Worm (Caenorhabditis elegans): ENCODE data around the gene srh-42.

srh-42 gene

ce11 chrII:14296320-14296719, 7.5 kb upstream of the srh-42 start (continued):
- TF ChIP-seq nhr-43 (tag; optimal IDR thresholded peaks at IDR 0.05; ENCODE audit: poor library complexity, severe bottlenecking) = peak; percentile 47
- no peak for TF ChIP-seq ceh-16 (tag; optimal IDR thresholded peaks at IDR 0.05)

ce11 chrII:14294390-14294789, 5.5 kb upstream of the srh-42 start:
- no peak for TF ChIP-seq nfya-1 (tag; optimal IDR thresholded peaks at IDR 0.05; ENCODE audit: insufficient read depth)
- TF ChIP-seq nhr-237 (tag; optimal IDR thresholded peaks at IDR 0.05) = no peak
- no peak for TF ChIP-seq ceh-9 (tag; optimal IDR thresholded peaks at IDR 0.05)
- TF ChIP-seq hmg-11 (tag; optimal IDR thresholded peaks at IDR 0.05) = no peak
- TF ChIP-seq nhr-12 (tag; optimal IDR thresholded peaks at IDR 0.05) = no peak
- no peak for TF ChIP-seq elt-3 (tag; optimal IDR thresholded peaks at IDR 0.05)
- TF ChIP-seq egl-27 (tag; optimal IDR thresholded peaks at IDR 0.05) = no peak
- TF ChIP-seq lin-15B (tag; optimal IDR thresholded peaks at IDR 0.05) = no peak
- TF ChIP-seq nhr-77 (tag; optimal IDR thresholded peaks at IDR 0.05) = no peak
- TF ChIP-seq nhr-28 (tag; optimal IDR thresholded peaks at IDR 0.05) = no peak
- no peak for TF ChIP-seq unc-39 (tag; optimal IDR thresholded peaks at IDR 0.05)
- TF ChIP-seq nhr-76 (tag; optimal IDR thresholded peaks at IDR 0.05) = no peak
- TF ChIP-seq unc-62 (GFP tag; optimal IDR thresholded peaks at IDR 0.05) = no peak
- no peak for TF ChIP-seq skn-1 (tag; optimal IDR thresholded peaks at IDR 0.05)
- TF ChIP-seq lsy-12 (tag; optimal IDR thresholded peaks at IDR 0.05) = no peak
- TF ChIP-seq nhr-67 (tag; optimal IDR thresholded peaks at IDR 0.05) = no peak
- no peak for TF ChIP-seq aly-2 (tag; optimal IDR thresholded peaks at IDR 0.05)

ce11 chrII:14292519-14292918, 3.7 kb upstream of the srh-42 start, which contains the start of gene Y54G11A.4:
Y54G11A.4 (plus strand) TSS chrII:14292819.
- no peak for TF ChIP-seq elt-1 (tag; optimal IDR thresholded peaks at IDR 0.05)
- peak; percentile 40 for TF ChIP-seq pha-4 (tag; optimal IDR thresholded peaks at IDR 0.05)

- TF ChIP-seq pha-4 (tag; optimal IDR thresholded peaks at IDR 0.05) (peak; percentile 81), elt-2 (tag; optimal IDR thresholded peaks at IDR 0.05) (peak; percentile 29), ceh-9 (tag; optimal IDR thresholded peaks at IDR 0.05) (no peak), pqm-1 (tag; optimal IDR thresholded peaks at IDR 0.05) (peak; percentile 53), ztf-4 (tag; optimal IDR thresholded peaks at IDR 0.05) (no peak), skn-1 (tag; optimal IDR thresholded peaks at IDR 0.05) (peak; percentile 33), nhr-77 (tag; optimal IDR thresholded peaks at IDR 0.05) (no peak)
Observed at ce11 chrII:14290846-14291245, 2.0 kb upstream of the srh-42 start.

ce11 chrII:14287277-14287676, 1.6 kb downstream of the srh-42 start, which contains the start of gene srh-41:
srh-41 (minus strand) TSS chrII:14287377.
- TF ChIP-seq elt-3 (tag; optimal IDR thresholded peaks at IDR 0.05) = no peak
- no peak for TF ChIP-seq egl-27 (tag; optimal IDR thresholded peaks at IDR 0.05)
- no peak for TF ChIP-seq nhr-28 (tag; optimal IDR thresholded peaks at IDR 0.05)
- no peak for TF ChIP-seq nhr-76 (tag; optimal IDR thresholded peaks at IDR 0.05)
- no peak for TF ChIP-seq sea-2 (GFP tag; optimal IDR thresholded peaks at IDR 0.05)
- no peak for TF ChIP-seq snpc-4 (tag; optimal IDR thresholded peaks at IDR 0.05)
- TF ChIP-seq elt-2 (tag; optimal IDR thresholded peaks at IDR 0.05) = no peak
- no peak for TF ChIP-seq ceh-82 (tag; optimal IDR thresholded peaks at IDR 0.05)
- no peak for TF ChIP-seq fkh-10 (GFP tag; optimal IDR thresholded peaks at IDR 0.05)
- no peak for TF ChIP-seq nhr-43 (tag; optimal IDR thresholded peaks at IDR 0.05; ENCODE audit: poor library complexity, severe bottlenecking)
- no peak for TF ChIP-seq lin-39 (tag; optimal IDR thresholded peaks at IDR 0.05)

ce11 chrII:14276409-14276808, 12.5 kb downstream of the srh-42 start, which contains the start of gene Y54G11A.3:
Y54G11A.3 (plus strand) TSS chrII:14276621.
- no peak for TF ChIP-seq lin-39 (tag; optimal IDR thresholded peaks at IDR 0.05)
- no peak for TF ChIP-seq snpc-4 (tag; optimal IDR thresholded peaks at IDR 0.05)
- TF ChIP-seq fos-1 (tag; optimal IDR thresholded peaks at IDR 0.05) = no peak
- no peak for TF ChIP-seq fkh-10 (GFP tag; optimal IDR thresholded peaks at IDR 0.05)
- TF ChIP-seq mml-1 (tag; optimal IDR thresholded peaks at IDR 0.05) = no peak
- TF ChIP-seq ceh-16 (tag; optimal IDR thresholded peaks at IDR 0.05) = no peak
